Worm (Caenorhabditis elegans): ENCODE data around the gene ssp-32.

ce11 chrIV:9915128-9915527 lies 19.9 kb downstream of the ssp-32 start:
- TF ChIP-seq fos-1 (tag; optimal IDR thresholded peaks at IDR 0.05) (no peak), lin-13 (GFP tag; optimal IDR thresholded peaks at IDR 0.05) (no peak), mes-2 (tag; optimal IDR thresholded peaks at IDR 0.05; ENCODE audit: poor library complexity, severe bottlenecking) (no peak), aly-2 (tag; optimal IDR thresholded peaks at IDR 0.05) (no peak), fkh-10 (GFP tag; optimal IDR thresholded peaks at IDR 0.05) (no peak), F49E8.2 (tag; optimal IDR thresholded peaks at IDR 0.05; ENCODE audit: borderline replicate concordance) (no peak), mdl-1 (tag; optimal IDR thresholded peaks at IDR 0.05) (no peak), zag-1 (tag; optimal IDR thresholded peaks at IDR 0.05) (no peak), ama-1 (optimal IDR thresholded peaks at IDR 0.05) (no peak)
